Worm (Caenorhabditis elegans) whole organism, early embryonic: ENCODE data around the gene frpr-10.

ENCODE experiments used
- B0310.2 ChIP-seq: sonication (generic microtip); optimal IDR thresholded peaks from 2 replicates; lab custom pipeline; 2016; ENCODE audit warnings: mild to moderate bottlenecking, missing genetic modification characterization, missing compliant biosample characterization
- F13C5.2 ChIP-seq: sonication (generic microtip); optimal IDR thresholded peaks from 2 replicates; lab custom pipeline; 2017; ENCODE audit warnings: mild to moderate bottlenecking, missing genetic modification characterization, inconsistent platforms, missing compliant biosample characterization
- aly-1 ChIP-seq: sonication (generic microtip); optimal IDR thresholded peaks from 2 replicates; lab custom pipeline; 2016; ENCODE audit warnings: missing genetic modification characterization, missing compliant biosample characterization
- ama-1 ChIP-seq: fragments of 150-350 bp; optimal IDR thresholded peaks from 2 replicates; lab custom pipeline; 2014
- ceh-13 ChIP-seq: fragments of 200-800 bp; sonication (Bioruptor generic); optimal IDR thresholded peaks from 2 replicates; lab custom pipeline; 2018; ENCODE audit warnings: mild to moderate bottlenecking, missing genetic modification characterization, missing compliant biosample characterization
- ceh-36 ChIP-seq: sonication (generic microtip); optimal IDR thresholded peaks from 2 replicates; lab custom pipeline; 2016; ENCODE audit warnings: missing genetic modification characterization, inconsistent platforms, missing compliant biosample characterization
- ets-7 ChIP-seq: sonication (generic microtip); optimal IDR thresholded peaks from 2 replicates; lab custom pipeline; 2016; ENCODE audit warnings: missing genotype, missing genetic modification characterization, missing compliant biosample characterization
- flt-1 ChIP-seq: fragments of 200-800 bp; sonication (Bioruptor generic); IDR thresholded peaks from 2 replicates; pipeline ENCODE4 v1.3.6; 2022; ENCODE audit warnings: missing genetic modification characterization, missing compliant biosample characterization
- hmbx-1 ChIP-seq: sonication (generic microtip); optimal IDR thresholded peaks from 2 replicates; lab custom pipeline; 2016; ENCODE audit warnings: mild to moderate bottlenecking, missing genetic modification characterization, missing compliant biosample characterization
- hmg-4 ChIP-seq: fragments of 200-800 bp; sonication (Bioruptor generic); optimal IDR thresholded peaks from 2 replicates; lab custom pipeline; 2018; ENCODE audit warnings: mild to moderate bottlenecking, missing genetic modification characterization, missing compliant biosample characterization
- hnd-1 ChIP-seq: sonication (generic microtip); optimal IDR thresholded peaks from 2 replicates; lab custom pipeline; 2016; ENCODE audit warnings: missing genetic modification characterization, missing compliant biosample characterization
- pes-1 ChIP-seq: fragments of 200-800 bp; sonication (Bioruptor generic); IDR thresholded peaks from 2 replicates; pipeline ENCODE4 v1.3.6; 2022; ENCODE audit warnings: missing genetic modification reagents, missing genetic modification characterization, missing compliant biosample characterization
- scrt-1 ChIP-seq: fragments of 200-800 bp; sonication (Bioruptor generic); IDR thresholded peaks from 2 replicates; pipeline ENCODE4 v1.3.6; 2022; ENCODE audit warnings: missing genetic modification characterization, missing compliant biosample characterization
- sea-1 ChIP-seq: fragments of 200-800 bp; sonication (Bioruptor generic); conservative IDR thresholded peaks from 2 replicates; pipeline ENCODE4 v1.3.6; 2022; ENCODE audit warnings: missing genetic modification characterization, missing compliant biosample characterization
- tbx-11 ChIP-seq: fragments of 200-800 bp; sonication (Bioruptor generic); IDR thresholded peaks from 2 replicates; pipeline ENCODE4 v1.3.6; 2022; ENCODE audit warnings: missing genetic modification characterization, missing compliant biosample characterization
- tbx-37 ChIP-seq: fragments of 200-800 bp; sonication (Bioruptor generic); conservative IDR thresholded peaks from 2 replicates; pipeline ENCODE4 v1.3.6; 2022; ENCODE audit warnings: missing genetic modification reagents, missing genetic modification characterization, missing compliant biosample characterization
- tra-4 ChIP-seq: sonication (generic microtip); optimal IDR thresholded peaks from 2 replicates; lab custom pipeline; 2017; ENCODE audit warnings: missing genetic modification characterization, missing compliant biosample characterization

The frpr-10 gene

ce11 chrIV:8012330-8012729 lies 54.7 kb downstream of the frpr-10 start, which contains the start of gene Y42H9B.3:
Gene Y42H9B.3, minus strand, starts transcription at chrIV:8012430.
- TF ChIP-seq tbx-11 (GFP tag; lab: Robert Waterston, UW) = no peak
- no peak for TF ChIP-seq pes-1
- no peak for TF ChIP-seq ceh-36 (tag; lab: Kevin White, UChicago)
- no peak for TF ChIP-seq tra-4 (tag; lab: Kevin White, UChicago)
- no peak for TF ChIP-seq tbx-37
- TF ChIP-seq aly-1 = no peak
- TF ChIP-seq F13C5.2 (tag; lab: Kevin White, UChicago) = no peak
- no peak for TF ChIP-seq ama-1 (lab: Kevin White, UChicago)
- TF ChIP-seq scrt-1 (GFP tag; lab: Robert Waterston, UW) = no peak
- no peak for TF ChIP-seq ceh-13 (GFP tag; lab: Kevin White, UChicago)
- TF ChIP-seq sea-1 (GFP tag; lab: Robert Waterston, UW) = no peak
- TF ChIP-seq flt-1 (GFP tag; lab: Robert Waterston, UW) = no peak
- no peak for TF ChIP-seq B0310.2 (tag; lab: Kevin White, UChicago)

ce11 chrIV:8013849-8014248 lies 56.2 kb downstream of the frpr-10 start, which contains the start of gene C26B2.8:
Gene C26B2.8, plus strand, starts transcription at chrIV:8014149.
- no peak for TF ChIP-seq pes-1
- TF ChIP-seq tbx-37 = no peak
- TF ChIP-seq aly-1 = no peak
- no peak for TF ChIP-seq hmbx-1 (tag; lab: Kevin White, UChicago)
- TF ChIP-seq tra-4 (tag; lab: Kevin White, UChicago) = no peak
- TF ChIP-seq hmg-4 (GFP tag; lab: Kevin White, UChicago) = no peak
- no peak for TF ChIP-seq flt-1 (GFP tag; lab: Robert Waterston, UW)
- no peak for TF ChIP-seq F13C5.2 (tag; lab: Kevin White, UChicago)
- no peak for TF ChIP-seq sea-1 (GFP tag; lab: Robert Waterston, UW)
- no peak for TF ChIP-seq ets-7 (tag; lab: Kevin White, UChicago)
- TF ChIP-seq ceh-36 (tag; lab: Kevin White, UChicago) = no peak
- no peak for TF ChIP-seq scrt-1 (GFP tag; lab: Robert Waterston, UW)

ce11 chrIV:8015726-8016312 lies 58.2 kb downstream of the frpr-10 start, which contains the start of gene C26B2.7:
Gene C26B2.7, plus strand, starts transcription at chrIV:8016274.
- TF ChIP-seq tbx-37 (peak; percentile 43; the same call in 1 of the 2 replicates), pes-1 (peak; percentile 80), scrt-1 (GFP tag; lab: Robert Waterston, UW) (peak; percentile 54; the same call in 1 of the 2 replicates), ets-7 (tag; lab: Kevin White, UChicago) (peak; percentile 66), sea-1 (GFP tag; lab: Robert Waterston, UW) (0 out of 2 replicates have a peak, but pooled peaks have one; percentile 22)

ce11 chrIV:8016694-8017093 lies 59.1 kb downstream of the frpr-10 start, which contains the start of gene elpc-4:
Gene elpc-4, plus strand, starts transcription at chrIV:8016994.
- TF ChIP-seq hmbx-1 (tag; lab: Kevin White, UChicago) = no peak
- no peak for TF ChIP-seq hmg-4 (GFP tag; lab: Kevin White, UChicago)
- no peak for TF ChIP-seq hnd-1 (tag; lab: Kevin White, UChicago)
- TF ChIP-seq sea-1 (GFP tag; lab: Robert Waterston, UW) = no peak
- no peak for TF ChIP-seq flt-1 (GFP tag; lab: Robert Waterston, UW)
- TF ChIP-seq aly-1 = no peak

- TF ChIP-seq hmg-4 (GFP tag; lab: Kevin White, UChicago) = no peak
- TF ChIP-seq F13C5.2 (tag; lab: Kevin White, UChicago) = peak; percentile 22
- no peak for TF ChIP-seq aly-1
- peak; percentile 40; the same call in 1 of the 2 replicates for TF ChIP-seq tbx-37
- TF ChIP-seq ama-1 (lab: Kevin White, UChicago) = no peak
These were observed 62.3 kb downstream of the frpr-10 start, which contains the start of gene dnc-4 for ce11 chrIV:8019772-8020496. Gene dnc-4, minus strand, starts transcription at chrIV:8019808.

- no peak for TF ChIP-seq tra-4 (tag; lab: Kevin White, UChicago)
- peak; percentile 55 for TF ChIP-seq ceh-36 (tag; lab: Kevin White, UChicago)
These were observed 64.5 kb downstream of the frpr-10 start, which contains the start of gene C26B2.2 for ce11 chrIV:8022035-8022673. Gene C26B2.2, minus strand, starts transcription at chrIV:8022122.
